Worm (Caenorhabditis elegans): ENCODE results near the gene vps-36.

ce11 chrV:10958322-10958900, 2.1 kb downstream of the vps-36 start, which contains the start of gene pigt-1:
- TF ChIP-seq elt-3 (tag; optimal IDR thresholded peaks at IDR 0.05) (no peak), ztf-11 (tag; optimal IDR thresholded peaks at IDR 0.05) (no peak), ceh-82 (tag; optimal IDR thresholded peaks at IDR 0.05) (no peak), ceh-9 (tag; optimal IDR thresholded peaks at IDR 0.05) (no peak), nhr-76 (tag; optimal IDR thresholded peaks at IDR 0.05) (no peak), fkh-10 (GFP tag; optimal IDR thresholded peaks at IDR 0.05) (no peak), mdl-1 (tag; optimal IDR thresholded peaks at IDR 0.05) (no peak), ama-1 (optimal IDR thresholded peaks at IDR 0.05) (no peak), pha-4 (tag; optimal IDR thresholded peaks at IDR 0.05) (no peak), pqm-1 (tag; optimal IDR thresholded peaks at IDR 0.05) (no peak), fkh-2 (tag; optimal IDR thresholded peaks at IDR 0.05) (no peak)

Measured in whole organism, L3 larva.